Fruit fly (Drosophila melanogaster) whole organism, embryonic: Measurements from ENCODE around the gene CG13239.

Source experiments
- ATbp ChIP-seq: fragments of 200-800 bp; sonication (Bioruptor generic); optimal IDR thresholded peaks from 2 replicates; lab custom pipeline; 2017; ENCODE audit warnings: missing biosample characterization, mild to moderate bottlenecking, missing genetic modification characterization, missing genetic modification reagents
- Bdp1 ChIP-seq: fragments of 200-800 bp; sonication (Bioruptor generic); optimal IDR thresholded peaks from 3 replicates; lab custom pipeline; 2016; ENCODE audit warnings: missing biosample characterization, missing genetic modification characterization
- Blimp-1 ChIP-seq: fragments of 200-800 bp; sonication (Bioruptor generic); optimal IDR thresholded peaks from 3 replicates; lab custom pipeline; 2018; ENCODE audit warnings: missing biosample characterization, missing genetic modification characterization, mild to moderate bottlenecking, moderate library complexity, missing genetic modification reagents
- CG16813 ChIP-seq: fragments of 200-800 bp; sonication (Bioruptor generic); IDR thresholded peaks from 3 replicates; pipeline ENCODE4 v1.3.6; 2022; ENCODE audit warnings: missing biosample characterization, missing genetic modification characterization; ENCODE audit not compliant: partially characterized antibody
- CG17361 ChIP-seq: fragments of 200-800 bp; sonication (Bioruptor generic); IDR thresholded peaks from 3 replicates; pipeline ENCODE4 v1.3.6; 2022; ENCODE audit warnings: missing biosample characterization, missing genetic modification characterization
- CG17385 ChIP-seq: fragments of 200-800 bp; sonication (Bioruptor generic); optimal IDR thresholded peaks from 3 replicates; lab custom pipeline; 2018; ENCODE audit warnings: missing biosample characterization, mild to moderate bottlenecking, missing genetic modification characterization
- CG2120 ChIP-seq: fragments of 200-800 bp; sonication (Bioruptor generic); optimal IDR thresholded peaks from 3 replicates; lab custom pipeline; 2016; ENCODE audit warnings: missing biosample characterization, missing genetic modification characterization
- CG2199 ChIP-seq: fragments of 200-800 bp; sonication (Bioruptor generic); IDR thresholded peaks from 3 replicates; pipeline ENCODE4 v1.3.6; 2022; ENCODE audit warnings: missing biosample characterization, missing genetic modification characterization
- CG2875 ChIP-seq: fragments of 200-800 bp; sonication (Bioruptor generic); optimal IDR thresholded peaks from 2 replicates; lab custom pipeline; 2017; ENCODE audit warnings: missing biosample characterization, mild to moderate bottlenecking, missing genetic modification characterization, missing genetic modification reagents
- CG3163 ChIP-seq: fragments of 200-800 bp; sonication (Bioruptor generic); optimal IDR thresholded peaks from 3 replicates; lab custom pipeline; 2016; ENCODE audit warnings: missing biosample characterization, missing genetic modification characterization
- CG3281 ChIP-seq: fragments of 200-800 bp; sonication (Bioruptor generic); optimal IDR thresholded peaks from 3 replicates; lab custom pipeline; 2017; ENCODE audit warnings: missing biosample characterization, mild to moderate bottlenecking, missing genetic modification characterization
- CG34224 ChIP-seq: fragments of 200-800 bp; sonication (Bioruptor generic); IDR thresholded peaks from 3 replicates; pipeline ENCODE4 v1.3.6; 2022; ENCODE audit warnings: missing biosample characterization, missing genetic modification characterization; ENCODE audit not compliant: partially characterized antibody
- CG42726 ChIP-seq: fragments of 200-800 bp; sonication (Bioruptor generic); IDR thresholded peaks from 2 replicates; pipeline ENCODE4 v1.3.6; 2022; ENCODE audit warnings: missing biosample characterization, missing genetic modification characterization; ENCODE audit not compliant: partially characterized antibody
- CG7357 ChIP-seq: fragments of 200-800 bp; sonication (Bioruptor generic); IDR thresholded peaks from 3 replicates; pipeline ENCODE4 v1.3.6; 2022; ENCODE audit warnings: missing biosample characterization, missing genetic modification characterization
- CG7786 ChIP-seq: fragments of 200-800 bp; sonication (Bioruptor generic); optimal IDR thresholded peaks from 2 replicates; lab custom pipeline; 2016; ENCODE audit warnings: missing biosample characterization, missing genetic modification characterization
- CG7963 ChIP-seq: fragments of 200-800 bp; sonication (Bioruptor generic); IDR thresholded peaks from 3 replicates; pipeline ENCODE4 v1.3.6; 2022; ENCODE audit warnings: missing biosample characterization, missing genetic modification characterization; ENCODE audit not compliant: partially characterized antibody
- CG8089 ChIP-seq: fragments of 200-800 bp; sonication (Bioruptor generic); optimal IDR thresholded peaks from 3 replicates; lab custom pipeline; 2016; ENCODE audit warnings: missing biosample characterization, missing genetic modification characterization
- CG8290 ChIP-seq, 3 experiments: fragments of 200-800 bp; sonication (Bioruptor generic); optimal IDR thresholded peaks; 2 replicates each; lab custom pipeline; 2016 to 2019; ENCODE audit warnings: missing biosample characterization in 3 of 3, missing genetic modification characterization in 3 of 3, mild to moderate bottlenecking in 2 of 3, moderate library complexity in 1 of 3
- CG8388 ChIP-seq: fragments of 200-800 bp; sonication (Bioruptor generic); optimal IDR thresholded peaks from 2 replicates; lab custom pipeline; 2019; ENCODE audit warnings: missing biosample characterization, mild to moderate bottlenecking, missing genetic modification characterization, moderate library complexity
- D19B ChIP-seq: fragments of 200-800 bp; sonication (Bioruptor generic); optimal IDR thresholded peaks from 2 replicates; lab custom pipeline; 2017; ENCODE audit warnings: missing biosample characterization, mild to moderate bottlenecking, missing genetic modification characterization
- Dad ChIP-seq: fragments of 200-800 bp; sonication (Bioruptor generic); optimal IDR thresholded peaks from 3 replicates; lab custom pipeline; 2016; ENCODE audit warnings: missing biosample characterization, missing genetic modification characterization
- Dll ChIP-seq: fragments of 200-800 bp; sonication (Bioruptor generic); IDR thresholded peaks from 4 replicates; pipeline ENCODE4 v1.3.6; 2022; ENCODE audit warnings: missing biosample characterization, missing genetic modification characterization; ENCODE audit not compliant: partially characterized antibody
- Ets65A ChIP-seq: fragments of 200-800 bp; sonication (Bioruptor generic); peaks from one replicate; lab custom pipeline; 2016; ENCODE audit warnings: missing biosample characterization, missing genetic modification characterization
- GATAe ChIP-seq: fragments of 200-800 bp; sonication (Bioruptor generic); conservative IDR thresholded peaks from 2 replicates; pipeline ENCODE4 v1.3.6; 2022; ENCODE audit warnings: missing biosample characterization, missing genetic modification characterization
- Gug ChIP-seq: fragments of 200-800 bp; sonication (Bioruptor generic); IDR thresholded peaks from 4 replicates; pipeline ENCODE4 v1.3.6; 2022; ENCODE audit warnings: missing biosample characterization, missing genetic modification characterization
- H2.0 ChIP-seq: fragments of 200-800 bp; sonication (Bioruptor generic); IDR thresholded peaks from 2 replicates; pipeline ENCODE4 v1.3.6; 2022; ENCODE audit warnings: missing biosample characterization, missing genetic modification characterization
- HmgD ChIP-seq: fragments of 200-800 bp; sonication (Bioruptor generic); optimal IDR thresholded peaks from 3 replicates; lab custom pipeline; 2016; ENCODE audit warnings: missing biosample characterization, missing genetic modification characterization
- Hr39 ChIP-seq: fragments of >200 bp; optimal IDR thresholded peaks from 2 replicates; lab custom pipeline; 2017
- Hr51 ChIP-seq, 2 experiments: fragments of 200-800 bp; sonication (Bioruptor generic); optimal IDR thresholded peaks; 2 replicates in 1 of 2; 3 replicates in 1 of 2; lab custom pipeline; 2016 to 2018; ENCODE audit warnings: missing biosample characterization in 2 of 2, missing genetic modification characterization in 2 of 2, mild to moderate bottlenecking in 1 of 2, moderate library complexity in 1 of 2
- Med ChIP-seq: fragments of 200-800 bp; sonication (Bioruptor generic); peaks from one replicate; lab custom pipeline; 2016; ENCODE audit warnings: missing biosample characterization, missing genetic modification characterization, mild to moderate bottlenecking, inconsistent platforms, moderate library complexity
- Ssrp ChIP-seq: fragments of 200-800 bp; sonication (Bioruptor generic); optimal IDR thresholded peaks from 2 replicates; lab custom pipeline; 2018; ENCODE audit warnings: missing biosample characterization, mild to moderate bottlenecking, missing genetic modification characterization, moderate library complexity
- Xrp1 ChIP-seq: fragments of 200-800 bp; sonication (Bioruptor generic); IDR thresholded peaks from 2 replicates; pipeline ENCODE4 v1.3.6; 2022; ENCODE audit warnings: missing biosample characterization, missing genetic modification characterization
- amos ChIP-seq: fragments of 200-800 bp; sonication (Bioruptor generic); IDR thresholded peaks from 2 replicates; pipeline ENCODE4 v1.3.6; 2022; ENCODE audit warnings: missing biosample characterization, missing genetic modification characterization; ENCODE audit not compliant: partially characterized antibody
- bab2 ChIP-seq: fragments of 200-800 bp; sonication (Bioruptor generic); optimal IDR thresholded peaks from 2 replicates; lab custom pipeline; 2016; ENCODE audit warnings: missing biosample characterization, missing genetic modification characterization
- bbx ChIP-seq: fragments of 200-800 bp; sonication (Bioruptor generic); IDR thresholded peaks from 2 replicates; pipeline ENCODE4 v1.3.6; 2022; ENCODE audit warnings: missing biosample characterization, missing genetic modification characterization; ENCODE audit not compliant: partially characterized antibody
- da ChIP-seq: fragments of 200-800 bp; sonication (Bioruptor generic); optimal IDR thresholded peaks from 2 replicates; lab custom pipeline; 2016; ENCODE audit warnings: missing biosample characterization, missing genetic modification characterization
- emc ChIP-seq: fragments of 200-800 bp; sonication (Bioruptor generic); optimal IDR thresholded peaks from 2 replicates; lab custom pipeline; 2016; ENCODE audit warnings: missing biosample characterization, missing genetic modification characterization
- ems ChIP-seq: fragments of 200-800 bp; sonication (Bioruptor generic); optimal IDR thresholded peaks from 3 replicates; lab custom pipeline; 2016; ENCODE audit warnings: missing biosample characterization, missing genetic modification characterization
- exex ChIP-seq: fragments of 200-800 bp; sonication (Bioruptor generic); optimal IDR thresholded peaks from 4 replicates; lab custom pipeline; 2018; ENCODE audit warnings: missing biosample characterization, mild to moderate bottlenecking, missing genetic modification characterization, moderate library complexity
- ftz-f1 ChIP-seq: fragments of 200-800 bp; sonication (Bioruptor generic); optimal IDR thresholded peaks from 2 replicates; lab custom pipeline; 2016; ENCODE audit warnings: missing biosample characterization, missing genetic modification characterization
- gcm ChIP-seq: fragments of 200-800 bp; sonication (Bioruptor generic); optimal IDR thresholded peaks from 2 replicates; lab custom pipeline; 2019; ENCODE audit warnings: missing biosample characterization, mild to moderate bottlenecking, missing genetic modification characterization, moderate library complexity
- gt ChIP-seq: fragments of 200-800 bp; sonication (Bioruptor generic); IDR thresholded peaks from 2 replicates; pipeline ENCODE4 v1.3.6; 2022; ENCODE audit warnings: missing biosample characterization, missing genetic modification characterization
- seq ChIP-seq: fragments of 200-800 bp; sonication (Bioruptor generic); IDR thresholded peaks from 2 replicates; pipeline ENCODE4 v1.3.6; 2022; ENCODE audit warnings: missing biosample characterization, missing genetic modification characterization
- sim ChIP-seq: fragments of 200-800 bp; sonication (Bioruptor generic); IDR thresholded peaks from 2 replicates; pipeline ENCODE4 v1.3.6; 2022; ENCODE audit warnings: missing biosample characterization, missing genetic modification characterization
- tna ChIP-seq: fragments of 200-800 bp; sonication (Bioruptor generic); IDR thresholded peaks from 2 replicates; pipeline ENCODE4 v1.3.6; 2022; ENCODE audit warnings: missing biosample characterization, missing genetic modification characterization; ENCODE audit not compliant: partially characterized antibody
- tx ChIP-seq: fragments of 200-800 bp; sonication (Bioruptor generic); optimal IDR thresholded peaks from 2 replicates; lab custom pipeline; 2016; ENCODE audit warnings: missing biosample characterization, missing genetic modification characterization
- vfl ChIP-seq: fragments of 200-800 bp; sonication (Bioruptor generic); optimal IDR thresholded peaks from 2 replicates; lab custom pipeline; 2016; ENCODE audit warnings: missing biosample characterization, missing genetic modification characterization
- vvl ChIP-seq: fragments of 200-800 bp; sonication (Bioruptor generic); IDR thresholded peaks from 2 replicates; pipeline ENCODE4 v1.3.6; 2022; ENCODE audit warnings: missing biosample characterization, missing genetic modification characterization
- zen2 ChIP-seq: fragments of 200-800 bp; sonication (Bioruptor generic); IDR thresholded peaks from 3 replicates; pipeline ENCODE4 v1.3.6; 2022; ENCODE audit warnings: missing biosample characterization, missing genetic modification characterization; ENCODE audit not compliant: partially characterized antibody

CG13239 gene

dm6 chr3L:22847679-22848118 is 12.9 kb upstream of the CG13239 start (continued):
- TF ChIP-seq vvl (GFP tag; lab: Robert Waterston, UW) (0 out of 2 replicates have a peak, but pooled peaks have one; percentile 20), CG34224 (GFP tag; lab: Robert Waterston, UW) (peak; percentile 70; the same call in 2 of the 3 replicates), Blimp-1 (no peak), CG8089 (GFP tag; lab: Kevin White, UChicago) (no peak), Med (GFP tag; lab: Kevin White, UChicago) (peak; percentile 59), CG7357 (GFP tag; lab: Robert Waterston, UW) (no peak), CG2120 (GFP tag; lab: Kevin White, UChicago) (no peak), da (GFP tag; lab: Kevin White, UChicago) (no peak), tx (GFP tag; lab: Kevin White, UChicago) (no peak), tna (peak; percentile 94), CG2199 (GFP tag; lab: Robert Waterston, UW) (peak; percentile 22; the same call in 1 of the 3 replicates), Dll (GFP tag; lab: Robert Waterston, UW) (peak; percentile 69), gcm (GFP tag; lab: Kevin White, UChicago) (peak; percentile 1), bab2 (no peak), Hr51 (GFP tag; optimal IDR thresholded peaks at IDR 0.05; lab: Kevin White, UChicago) (no peak), Xrp1 (GFP tag; lab: Robert Waterston, UW) (0 out of 2 replicates have a peak, but pooled peaks have one; percentile 11), D19B (no peak), amos (GFP tag; lab: Robert Waterston, UW) (peak; percentile 89), HmgD (GFP tag; lab: Kevin White, UChicago) (no peak), CG3281 (GFP tag; lab: Kevin White, UChicago) (no peak), vfl (GFP tag; lab: Kevin White, UChicago) (no peak), ATbp (GFP tag; lab: Kevin White, UChicago) (no peak), sim (GFP tag; lab: Robert Waterston, UW) (0 out of 2 replicates have a peak, but pooled peaks have one; percentile 29), emc (GFP tag; lab: Kevin White, UChicago) (no peak), H2.0 (GFP tag; lab: Robert Waterston, UW) (no peak), Gug (GFP tag; lab: Robert Waterston, UW) (0 out of 4 replicates have a peak, but pooled peaks have one; percentile 35), bbx (peak; percentile 95), GATAe (no peak), Hr39 (lab: Kevin White, UChicago) (no peak), Bdp1 (GFP tag; lab: Kevin White, UChicago) (peak; percentile 99), CG7963 (GFP tag; lab: Robert Waterston, UW) (peak; percentile 92), CG17385 (no peak), CG42726 (GFP tag; lab: Robert Waterston, UW) (peak; percentile 94), gt (no peak), CG8290 (GFP tag; optimal IDR thresholded peaks at IDR 0.05; lab: Kevin White, UChicago) (no peak), CG8290 (tag; optimal IDR thresholded peaks at IDR 0.05; lab: Kevin White, UChicago) (peak in 1 of 2 experiments; percentile 31), Ssrp (tag; lab: Kevin White, UChicago) (no peak), CG3163 (GFP tag; lab: Kevin White, UChicago) (no peak), zen2 (peak; percentile 89; the same call in 2 of the 3 replicates), exex (tag; lab: Kevin White, UChicago) (peak; percentile 22), CG8388 (GFP tag; lab: Kevin White, UChicago) (peak; percentile 0), seq (no peak), Ets65A (GFP tag; lab: Kevin White, UChicago) (peak; percentile 26), CG2875 (no peak), CG16813 (GFP tag; lab: Robert Waterston, UW) (peak; percentile 95), CG7786 (GFP tag; lab: Kevin White, UChicago) (no peak), CG17361 (GFP tag; lab: Robert Waterston, UW) (no peak), ftz-f1 (GFP tag; lab: Kevin White, UChicago) (peak; percentile 50), Dad (GFP tag; lab: Kevin White, UChicago) (no peak), ems (GFP tag; lab: Kevin White, UChicago) (no peak)
